Fruit fly (Drosophila melanogaster): ENCODE data around the gene santa-maria.

DNA sequence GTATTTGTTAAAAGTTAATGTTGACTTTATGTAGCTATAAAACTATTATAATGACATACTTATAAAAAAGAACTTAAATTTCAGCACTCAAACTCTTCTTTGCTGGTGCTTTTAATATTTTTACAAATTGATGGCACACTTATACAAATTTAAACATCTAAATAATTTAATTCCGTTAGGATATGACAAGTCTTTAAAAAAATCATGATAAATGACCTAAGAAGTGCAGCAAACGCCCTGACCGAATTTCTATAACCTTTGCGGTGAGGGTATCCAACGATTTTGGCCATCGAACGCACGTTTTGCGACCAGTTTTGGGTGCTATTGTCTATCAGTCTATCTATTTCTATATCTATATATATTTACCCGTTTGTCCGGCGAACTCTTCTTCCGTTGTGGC, 8.1 kb downstream of the santa-maria start:
- TF ChIP-seq pan (optimal IDR thresholded peaks at IDR 0.05) (no peak), EcR (GFP tag; optimal IDR thresholded peaks at IDR 0.05) (no peak), psq (optimal IDR thresholded peaks at IDR 0.05) (no peak), Dll (optimal IDR thresholded peaks at IDR 0.05) (no peak), CG8478 (optimal IDR thresholded peaks at IDR 0.05) (no peak), usp (GFP tag; optimal IDR thresholded peaks at IDR 0.05) (no peak)
